Worm (Caenorhabditis elegans) whole organism, L4/young adult: ENCODE measurements around the gene ugt-63.
A peak's percentile ranks its signal among the peaks of the same experiment; 100 is the strongest.

Experiments used
- W03F9.2 ChIP-seq: fragments of 150-350 bp; optimal IDR thresholded peaks from 2 replicates; lab custom pipeline; 2014; ENCODE audit warnings: missing biosample characterization, missing genetic modification characterization
- dao-5 ChIP-seq: sonication (generic microtip); optimal IDR thresholded peaks from 2 replicates; lab custom pipeline; 2016; ENCODE audit warnings: missing genotype, missing genetic modification characterization, moderate library complexity, missing compliant biosample characterization
- him-1 ChIP-seq: sonication (generic microtip); optimal IDR thresholded peaks from 2 replicates; lab custom pipeline; 2016; ENCODE audit warnings: missing genotype, missing genetic modification reagents, missing genetic modification characterization, missing compliant biosample characterization

The ugt-63 gene

ce11 chrV:5113654-5114053 lies 3.1 kb upstream of the ugt-63 start, which contains the start of gene C04F5.8:
Gene C04F5.8 (minus strand): TSS chrV:5113754.
- TF ChIP-seq dao-5 (no peak), W03F9.2 (tag; lab: Kevin White, UChicago) (no peak), him-1 (tag; lab: Kevin White, UChicago) (no peak)

ce11 chrV:5107816-5108215 lies 2.8 kb downstream of the ugt-63 start, which contains the start of gene srab-3:
Gene srab-3 (minus strand): TSS chrV:5107916.
- no peak for TF ChIP-seq him-1 (tag; lab: Kevin White, UChicago)
- TF ChIP-seq W03F9.2 (tag; lab: Kevin White, UChicago): no peak
- TF ChIP-seq dao-5: no peak

DNA sequence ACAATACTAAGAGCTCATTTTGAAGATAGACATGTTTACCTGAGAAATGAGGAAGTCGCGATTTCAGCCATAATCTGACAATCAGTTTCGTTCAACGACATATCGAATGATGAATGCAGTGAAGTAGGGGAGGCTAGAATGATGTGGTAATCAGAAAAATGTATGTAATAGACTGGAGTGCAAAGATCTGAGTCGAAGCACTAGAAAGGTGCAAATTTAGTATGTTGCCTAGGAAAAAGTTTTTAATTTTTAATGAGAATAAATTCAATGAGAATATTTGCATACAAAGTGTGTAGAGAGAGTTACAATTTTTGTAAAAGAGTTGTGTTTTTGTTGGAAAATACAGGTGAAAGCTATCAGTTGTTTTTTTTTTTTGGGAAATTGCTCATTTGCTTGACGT lies 5.6 kb downstream of the ugt-63 start, which contains the start of gene srab-2:
srab-2 (minus strand) TSS at position 101 of the 400 bp plus-strand sequence.
- no peak for TF ChIP-seq W03F9.2 (tag; lab: Kevin White, UChicago)
- TF ChIP-seq dao-5: no peak
- no peak for TF ChIP-seq him-1 (tag; lab: Kevin White, UChicago)

DNA sequence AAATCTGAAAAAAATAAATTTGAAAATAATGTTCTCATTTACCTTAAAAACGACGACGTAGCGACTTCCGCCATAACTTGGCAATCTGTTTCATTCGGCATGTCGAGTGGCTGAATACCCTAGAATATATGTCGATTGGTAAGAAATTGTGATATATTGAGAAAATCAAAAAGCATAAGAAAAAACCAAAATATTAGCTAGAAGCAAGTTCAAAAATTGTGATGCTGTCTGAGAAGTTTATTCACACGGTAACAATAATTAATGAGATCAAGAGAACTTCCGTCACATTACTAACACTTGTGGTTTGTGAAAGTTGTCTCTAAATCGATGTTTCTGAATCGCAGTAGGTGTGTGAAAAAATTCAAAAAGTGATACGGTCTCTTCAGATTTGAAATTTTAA lies 8.6 kb downstream of the ugt-63 start, which contains the start of gene srab-1:
srab-1 (minus strand) TSS at position 101 of the 400 bp plus-strand sequence.
- TF ChIP-seq dao-5 (no peak), him-1 (tag; lab: Kevin White, UChicago) (no peak), W03F9.2 (tag; lab: Kevin White, UChicago) (no peak)

DNA sequence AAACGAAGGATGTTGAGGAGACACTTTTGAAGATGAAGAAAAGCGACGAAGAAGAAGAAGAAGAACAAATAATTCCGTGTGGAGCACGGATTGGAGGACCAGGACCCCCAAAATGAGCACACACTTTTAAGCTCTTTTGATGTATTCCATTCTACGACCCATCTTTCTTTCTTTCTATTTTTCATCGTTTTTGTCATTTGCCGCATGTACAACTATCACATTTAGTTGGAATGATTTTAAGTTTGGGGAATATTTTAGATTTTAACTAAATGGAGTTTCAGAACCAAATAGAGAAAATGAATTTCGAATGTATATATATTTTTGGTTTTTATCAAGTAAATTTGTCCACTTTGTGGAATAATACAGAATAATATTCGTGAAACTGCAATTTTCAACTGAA lies 11.6 kb downstream of the ugt-63 start, which contains the start of gene unc-46:
unc-46 (minus strand) TSS at position 101 of the 400 bp plus-strand sequence.
- TF ChIP-seq W03F9.2 (tag; lab: Kevin White, UChicago): no peak
- no peak for TF ChIP-seq him-1 (tag; lab: Kevin White, UChicago)
- no peak for TF ChIP-seq dao-5

DNA sequence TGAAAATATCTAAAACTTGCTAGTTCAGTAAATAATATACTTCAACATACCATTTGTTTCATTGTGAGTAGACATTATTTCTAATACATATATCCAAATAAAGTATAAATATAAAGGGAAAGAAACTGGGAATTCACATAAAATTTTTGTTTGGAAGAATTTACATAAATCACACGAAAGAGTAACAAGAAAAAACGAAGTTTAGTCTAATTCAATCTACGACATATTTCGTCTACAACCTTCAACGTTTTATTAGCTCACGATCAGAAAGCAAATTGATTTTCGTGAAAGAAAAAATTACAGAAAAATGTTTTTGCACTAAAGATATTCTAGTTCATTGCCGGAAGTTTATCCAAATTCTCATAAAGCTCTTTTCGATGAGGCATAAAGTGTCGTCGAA lies 13.5 kb downstream of the ugt-63 start, which contains the start of gene C04F5.2:
C04F5.2 (minus strand) TSS at position 101 of the 400 bp plus-strand sequence.
- TF ChIP-seq him-1 (tag; lab: Kevin White, UChicago): no peak
- no peak for TF ChIP-seq dao-5
- no peak for TF ChIP-seq W03F9.2 (tag; lab: Kevin White, UChicago)

- no peak for TF ChIP-seq dao-5
Measured at ce11 chrV:5090386-5090785, 20.2 kb downstream of the ugt-63 start.

ce11 chrV:5089497-5090134 lies 21.0 kb downstream of the ugt-63 start, which contains the start of gene glb-32:
Gene glb-32 (minus strand): TSS chrV:5089547.
- no peak for TF ChIP-seq him-1 (tag; lab: Kevin White, UChicago)
- no peak for TF ChIP-seq W03F9.2 (tag; lab: Kevin White, UChicago)
- no peak for TF ChIP-seq dao-5

- TF ChIP-seq him-1 (tag; lab: Kevin White, UChicago) (no peak), dao-5 (no peak), W03F9.2 (tag; lab: Kevin White, UChicago) (no peak)
Measured at ce11 chrV:5088311-5088710, 22.3 kb downstream of the ugt-63 start.

DNA sequence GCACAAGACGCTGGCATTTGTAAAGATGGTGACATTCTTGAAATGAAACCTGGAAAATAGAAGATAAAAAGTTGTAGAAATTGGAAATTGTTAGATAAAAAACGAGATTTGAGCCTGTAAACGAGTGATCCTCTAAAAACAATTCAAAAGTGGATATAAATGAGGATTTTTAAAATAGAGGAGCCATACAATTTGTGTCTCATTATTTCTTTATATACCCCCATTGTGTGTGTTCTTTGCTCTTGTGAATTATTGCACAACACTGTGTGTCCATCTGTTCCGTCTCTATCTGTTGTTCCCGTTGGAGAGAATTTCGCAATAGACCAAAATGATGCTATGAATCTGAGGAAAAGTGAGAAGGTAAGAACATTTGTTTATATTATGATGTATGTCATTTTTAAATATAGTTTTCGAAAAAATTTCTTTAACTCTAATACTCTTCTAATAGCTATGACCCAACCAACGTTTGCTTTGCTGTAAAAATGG lies 23.6 kb downstream of the ugt-63 start, which contains the start of gene Y58A7A.5:
Y58A7A.5 (minus strand) TSS at position 51 of the 486 bp plus-strand sequence.
- TF ChIP-seq dao-5 (no peak), W03F9.2 (tag; lab: Kevin White, UChicago) (no peak), him-1 (tag; lab: Kevin White, UChicago) (no peak)

DNA sequence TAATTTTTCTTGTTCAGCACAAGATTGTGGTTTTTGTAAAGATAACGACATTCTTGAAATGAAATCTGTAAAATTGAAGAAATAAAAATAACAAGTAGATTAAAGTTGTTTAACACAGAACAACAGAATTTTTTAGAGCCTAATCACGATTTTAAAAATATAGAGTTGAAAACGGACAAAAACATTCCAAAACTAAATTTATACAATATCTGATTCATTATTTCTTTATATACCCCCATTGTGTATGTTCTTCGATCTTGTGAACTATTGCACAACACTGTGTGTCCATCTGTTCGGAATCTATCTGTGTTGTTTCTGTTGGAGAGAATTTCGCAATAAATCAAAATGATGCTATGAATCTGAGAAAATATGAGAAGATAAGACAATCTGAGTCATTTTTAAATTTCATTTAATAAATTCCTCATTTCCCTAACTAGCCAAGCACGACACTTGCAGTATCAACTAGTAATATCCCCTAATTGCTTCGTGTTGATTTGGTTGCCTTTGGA lies 25.6 kb downstream of the ugt-63 start, which contains the start of gene Y58A7A.4:
Y58A7A.4 (minus strand) TSS at position 51 of the 509 bp plus-strand sequence.
- TF ChIP-seq W03F9.2 (tag; lab: Kevin White, UChicago) (no peak), dao-5 (no peak), him-1 (tag; lab: Kevin White, UChicago) (no peak)

- no peak for TF ChIP-seq dao-5
- no peak for TF ChIP-seq him-1 (tag; lab: Kevin White, UChicago)
- peak; percentile 68 for TF ChIP-seq W03F9.2 (tag; lab: Kevin White, UChicago)
Measured at ce11 chrV:5080853-5081338, 29.7 kb downstream of the ugt-63 start, which contains the start of gene Y58A7A.3. Gene Y58A7A.3 (minus strand): TSS chrV:5080903.

- no peak for TF ChIP-seq him-1 (tag; lab: Kevin White, UChicago)
- TF ChIP-seq W03F9.2 (tag; lab: Kevin White, UChicago): no peak
- no peak for TF ChIP-seq dao-5
Measured at ce11 chrV:5072082-5072481, 38.5 kb downstream of the ugt-63 start, which contains the start of gene Y58A7A.2. Gene Y58A7A.2 (minus strand): TSS chrV:5072182.

DNA sequence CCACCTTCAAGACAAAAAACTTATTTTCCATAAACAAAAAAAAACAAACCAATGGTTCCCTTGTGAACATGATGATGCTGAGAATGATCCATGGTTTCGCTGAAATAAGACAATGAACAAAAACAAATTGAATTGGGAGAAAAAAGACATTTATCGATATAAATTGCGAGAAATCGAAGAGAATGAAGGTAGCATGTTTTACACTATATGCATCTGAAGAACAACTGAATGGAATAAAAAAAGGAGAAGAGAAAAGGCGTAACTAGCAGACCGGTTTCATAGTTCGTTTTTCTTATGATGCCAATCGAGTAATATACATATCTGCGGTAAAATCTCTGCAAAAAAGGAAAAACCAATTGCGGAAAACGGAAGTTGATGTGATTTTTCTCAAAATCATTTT lies 41.1 kb downstream of the ugt-63 start, which contains the start of gene Y58A7A.1:
Y58A7A.1 (minus strand) TSS at position 101 of the 400 bp plus-strand sequence.
- TF ChIP-seq W03F9.2 (tag; lab: Kevin White, UChicago) (no peak), dao-5 (no peak), him-1 (tag; lab: Kevin White, UChicago) (no peak)
